Fruit fly (Drosophila melanogaster) whole organism, embryonic: ENCODE results near the gene Sqor.
A peak's percentile ranks its signal among the peaks of the same experiment; 100 is the strongest.

Experiments used
- BEAF-32 ChIP-seq: fragments of 200-800 bp; sonication (Bioruptor generic); optimal IDR thresholded peaks from 3 replicates; lab custom pipeline; 2017; ENCODE audit warnings: missing biosample characterization, missing genetic modification characterization, mild to moderate bottlenecking, moderate library complexity, missing genetic modification reagents
- Bgb ChIP-seq: fragments of 200-800 bp; sonication (Bioruptor generic); IDR thresholded peaks from 2 replicates; pipeline ENCODE4 v1.3.6; 2022; ENCODE audit warnings: missing biosample characterization, missing genetic modification characterization; ENCODE audit not compliant: partially characterized antibody
- CG10147 ChIP-seq: fragments of 200-800 bp; sonication (Bioruptor generic); optimal IDR thresholded peaks from 2 replicates; lab custom pipeline; 2019; ENCODE audit warnings: missing biosample characterization, mild to moderate bottlenecking, missing genetic modification characterization, moderate library complexity
- CG10267 ChIP-seq: fragments of 200-800 bp; sonication (Bioruptor generic); optimal IDR thresholded peaks from 2 replicates; lab custom pipeline; 2018; ENCODE audit warnings: missing biosample characterization, mild to moderate bottlenecking, missing genetic modification characterization, moderate library complexity
- CG11504 ChIP-seq: fragments of 200-800 bp; sonication (Bioruptor generic); optimal IDR thresholded peaks from 3 replicates; lab custom pipeline; 2019; ENCODE audit warnings: missing biosample characterization, mild to moderate bottlenecking, missing genetic modification characterization, moderate library complexity
- CG12659 ChIP-seq: fragments of 200-800 bp; sonication (Bioruptor generic); optimal IDR thresholded peaks from 3 replicates; lab custom pipeline; 2017; ENCODE audit warnings: mild to moderate bottlenecking, missing biosample characterization, missing genetic modification reagents, missing genetic modification characterization
- CG13894 ChIP-seq: fragments of 200-800 bp; sonication (Bioruptor generic); optimal IDR thresholded peaks from 3 replicates; lab custom pipeline; 2018; ENCODE audit warnings: missing biosample characterization, mild to moderate bottlenecking, missing genetic modification characterization, moderate library complexity
- CG15514 ChIP-seq: fragments of 200-800 bp; sonication (Bioruptor generic); optimal IDR thresholded peaks from 3 replicates; lab custom pipeline; 2017; ENCODE audit warnings: missing biosample characterization, missing genetic modification characterization, mild to moderate bottlenecking, moderate library complexity, missing genetic modification reagents
- CG17802 ChIP-seq: fragments of 200-800 bp; sonication (Bioruptor generic); optimal IDR thresholded peaks from 2 replicates; lab custom pipeline; 2018; ENCODE audit warnings: missing biosample characterization, mild to moderate bottlenecking, missing genetic modification characterization, moderate library complexity
- CG1792 ChIP-seq: fragments of 200-800 bp; sonication (Bioruptor generic); optimal IDR thresholded peaks from 2 replicates; lab custom pipeline; 2016; ENCODE audit warnings: missing biosample characterization, missing genetic modification characterization
- CG18011 ChIP-seq: fragments of 200-800 bp; sonication (Bioruptor generic); optimal IDR thresholded peaks from 2 replicates; lab custom pipeline; 2017; ENCODE audit warnings: missing biosample characterization, missing genetic modification characterization, mild to moderate bottlenecking, moderate library complexity, missing genotype
- CG32767 ChIP-seq: fragments of 200-800 bp; sonication (Bioruptor generic); IDR thresholded peaks from 2 replicates; pipeline ENCODE4 v1.3.6; 2022; ENCODE audit warnings: missing biosample characterization, missing genetic modification characterization
- CG34422 ChIP-seq: fragments of 200-800 bp; sonication (Bioruptor generic); IDR thresholded peaks from 3 replicates; pipeline ENCODE4 v1.3.6; 2022; ENCODE audit warnings: missing biosample characterization, missing genetic modification characterization
- CG43689 ChIP-seq: fragments of 200-800 bp; sonication (Bioruptor generic); IDR thresholded peaks from 2 replicates; pipeline ENCODE4 v1.3.6; 2022; ENCODE audit warnings: missing biosample characterization, missing genetic modification characterization
- CG6791 ChIP-seq: fragments of 200-800 bp; sonication (Bioruptor generic); IDR thresholded peaks from 3 replicates; pipeline ENCODE4 v1.3.6; 2022; ENCODE audit warnings: missing biosample characterization, missing genetic modification characterization; ENCODE audit not compliant: partially characterized antibody
- CG7357 ChIP-seq: fragments of 200-800 bp; sonication (Bioruptor generic); IDR thresholded peaks from 3 replicates; pipeline ENCODE4 v1.3.6; 2022; ENCODE audit warnings: missing biosample characterization, missing genetic modification characterization
- CG7928 ChIP-seq: fragments of 200-800 bp; sonication (Bioruptor generic); optimal IDR thresholded peaks from 2 replicates; lab custom pipeline; 2017; ENCODE audit warnings: missing biosample characterization, mild to moderate bottlenecking, missing genetic modification characterization
- CG7987 ChIP-seq: fragments of 200-800 bp; sonication (Bioruptor generic); optimal IDR thresholded peaks from 2 replicates; lab custom pipeline; 2018; ENCODE audit warnings: missing biosample characterization, mild to moderate bottlenecking, missing genetic modification characterization, moderate library complexity
- CG8765 ChIP-seq: fragments of 200-800 bp; sonication (Bioruptor generic); IDR thresholded peaks from 2 replicates; pipeline ENCODE4 v1.3.6; 2022; ENCODE audit warnings: missing biosample characterization, missing genetic modification characterization
- Dll ChIP-seq: fragments of 200-800 bp; sonication (Bioruptor generic); IDR thresholded peaks from 4 replicates; pipeline ENCODE4 v1.3.6; 2022; ENCODE audit warnings: missing biosample characterization, missing genetic modification characterization; ENCODE audit not compliant: partially characterized antibody
- Doc3 ChIP-seq: fragments of 200-800 bp; sonication (Bioruptor generic); IDR thresholded peaks from 3 replicates; pipeline ENCODE4 v1.3.6; 2022; ENCODE audit warnings: missing biosample characterization, missing genetic modification characterization; ENCODE audit not compliant: partially characterized antibody
- Dref ChIP-seq: fragments of 200-800 bp; sonication (Bioruptor generic); IDR thresholded peaks from 2 replicates; pipeline ENCODE4 v1.3.6; 2022; ENCODE audit warnings: missing biosample characterization, missing genetic modification characterization
- Ets65A ChIP-seq: fragments of 200-800 bp; sonication (Bioruptor generic); peaks from one replicate; lab custom pipeline; 2016; ENCODE audit warnings: missing biosample characterization, missing genetic modification characterization
- Fer1 ChIP-seq: fragments of 200-800 bp; sonication (Bioruptor generic); optimal IDR thresholded peaks from 2 replicates; lab custom pipeline; 2017; ENCODE audit warnings: missing biosample characterization, mild to moderate bottlenecking, missing genetic modification characterization
- MBD-R2 ChIP-seq: fragments of 200-800 bp; sonication (Bioruptor generic); IDR thresholded peaks from 2 replicates; pipeline ENCODE4 v1.3.6; 2022; ENCODE audit warnings: missing biosample characterization, missing genetic modification characterization
- MESR4 ChIP-seq: fragments of 200-800 bp; sonication (Bioruptor generic); optimal IDR thresholded peaks from 2 replicates; lab custom pipeline; 2018; ENCODE audit warnings: missing biosample characterization, mild to moderate bottlenecking, missing genetic modification characterization, moderate library complexity
- Med ChIP-seq: fragments of 200-800 bp; sonication (Bioruptor generic); peaks from one replicate; lab custom pipeline; 2016; ENCODE audit warnings: missing biosample characterization, missing genetic modification characterization, mild to moderate bottlenecking, inconsistent platforms, moderate library complexity
- NC2α ChIP-seq: fragments of 200-800 bp; sonication (Bioruptor generic); optimal IDR thresholded peaks from 2 replicates; lab custom pipeline; 2016; ENCODE audit warnings: missing biosample characterization, missing genetic modification characterization
- NfI ChIP-seq: fragments of 200-800 bp; sonication (Bioruptor generic); optimal IDR thresholded peaks from 3 replicates; lab custom pipeline; 2018; ENCODE audit warnings: missing biosample characterization, mild to moderate bottlenecking, missing genetic modification characterization, moderate library complexity
- Side ChIP-seq: fragments of 200-800 bp; sonication (Bioruptor generic); optimal IDR thresholded peaks from 2 replicates; lab custom pipeline; 2016; ENCODE audit warnings: missing biosample characterization, missing genetic modification characterization
- amos ChIP-seq: fragments of 200-800 bp; sonication (Bioruptor generic); IDR thresholded peaks from 2 replicates; pipeline ENCODE4 v1.3.6; 2022; ENCODE audit warnings: missing biosample characterization, missing genetic modification characterization; ENCODE audit not compliant: partially characterized antibody
- ara ChIP-seq: fragments of 200-800 bp; sonication (Bioruptor generic); IDR thresholded peaks from 2 replicates; pipeline ENCODE4 v1.3.6; 2022; ENCODE audit warnings: missing biosample characterization, missing genetic modification characterization
- bab2 ChIP-seq: fragments of 200-800 bp; sonication (Bioruptor generic); optimal IDR thresholded peaks from 2 replicates; lab custom pipeline; 2016; ENCODE audit warnings: missing biosample characterization, missing genetic modification characterization
- bigmax ChIP-seq: fragments of 200-800 bp; sonication (Bioruptor generic); optimal IDR thresholded peaks from 2 replicates; lab custom pipeline; 2018; ENCODE audit warnings: missing biosample characterization, mild to moderate bottlenecking, missing genetic modification characterization
- exex ChIP-seq: fragments of 200-800 bp; sonication (Bioruptor generic); optimal IDR thresholded peaks from 4 replicates; lab custom pipeline; 2018; ENCODE audit warnings: missing biosample characterization, mild to moderate bottlenecking, missing genetic modification characterization, moderate library complexity
- gfzf ChIP-seq: fragments of 200-800 bp; sonication (Bioruptor generic); optimal IDR thresholded peaks from 2 replicates; lab custom pipeline; 2016; ENCODE audit warnings: missing biosample characterization, mild to moderate bottlenecking, missing genetic modification characterization, moderate library complexity
- hkb ChIP-seq, 2 experiments: fragments of 200-800 bp in 1 of 2; fragments of >200 bp in 1 of 2; sonication (Bioruptor generic) in 1 of 2; IDR thresholded peaks in 1 of 2; optimal IDR thresholded peaks in 1 of 2; 2 replicates each; pipeline versions ENCODE4 v1.3.6 to Lab custom; 2017 to 2022; ENCODE audit warnings: missing biosample characterization in 1 of 2, missing genetic modification characterization in 1 of 2
- hth ChIP-seq: fragments of >200 bp; optimal IDR thresholded peaks from 2 replicates; lab custom pipeline; 2017; ENCODE audit warnings: inconsistent platforms
- lbe ChIP-seq: fragments of 200-800 bp; sonication (Bioruptor generic); optimal IDR thresholded peaks from 2 replicates; lab custom pipeline; 2016; ENCODE audit warnings: missing biosample characterization, mild to moderate bottlenecking, missing genetic modification characterization
- lov ChIP-seq, 2 experiments: fragments of 200-800 bp in 1 of 2; fragments of >200 bp in 1 of 2; sonication (Bioruptor generic) in 1 of 2; IDR thresholded peaks in 1 of 2; optimal IDR thresholded peaks in 1 of 2; 2 replicates in 1 of 2; 3 replicates in 1 of 2; pipeline versions ENCODE4 v1.3.6 to Lab custom; 2017 to 2022; ENCODE audit warnings: missing biosample characterization in 1 of 2, missing genetic modification characterization in 1 of 2
- nom ChIP-seq: fragments of 200-800 bp; sonication (Bioruptor generic); optimal IDR thresholded peaks from 2 replicates; lab custom pipeline; 2017; ENCODE audit warnings: missing biosample characterization, missing genetic modification characterization, mild to moderate bottlenecking, moderate library complexity, missing genetic modification reagents
- odd ChIP-seq: fragments of 200-800 bp; sonication (Bioruptor generic); optimal IDR thresholded peaks from 2 replicates; lab custom pipeline; 2017; ENCODE audit warnings: missing biosample characterization, mild to moderate bottlenecking, missing genetic modification characterization
- phol ChIP-seq: fragments of 200-800 bp; sonication (Bioruptor generic); optimal IDR thresholded peaks from 3 replicates; lab custom pipeline; 2018; ENCODE audit warnings: missing biosample characterization, mild to moderate bottlenecking, missing genetic modification characterization, moderate library complexity
- sens ChIP-seq: fragments of 200-800 bp; sonication (Bioruptor generic); peaks from one replicate; lab custom pipeline; 2016; ENCODE audit warnings: missing biosample characterization, missing genetic modification characterization
- sug ChIP-seq: fragments of 200-800 bp; optimal IDR thresholded peaks from 2 replicates; lab custom pipeline; 2019; ENCODE audit warnings: missing biosample characterization, mild to moderate bottlenecking, missing genetic modification characterization, moderate library complexity
- tin ChIP-seq: fragments of 200-800 bp; sonication (Bioruptor generic); optimal IDR thresholded peaks from 3 replicates; lab custom pipeline; 2016; ENCODE audit warnings: missing biosample characterization, missing genetic modification characterization

Gene Sqor

dm6 chr3L:4283428-4284089 is 43.6 kb downstream of the Sqor start, which contains the start of the genes srw and CG1316 (continued):
- TF ChIP-seq CG43689 (GFP tag; lab: Robert Waterston, UW) (no peak), CG10147 (no peak), CG12659 (peak; percentile 0), CG13894 (tag; lab: Kevin White, UChicago) (no peak), BEAF-32 (peak; percentile 49), MBD-R2 (GFP tag; lab: Robert Waterston, UW) (peak; percentile 75), Ets65A (GFP tag; lab: Kevin White, UChicago) (peak; percentile 58), Dll (GFP tag; lab: Robert Waterston, UW) (0 out of 4 replicates have a peak, but pooled peaks have one; percentile 14), MESR4 (GFP tag; lab: Kevin White, UChicago) (peak; percentile 95), Bgb (GFP tag; lab: Robert Waterston, UW) (peak; percentile 52), lbe (GFP tag; lab: Kevin White, UChicago) (no peak), CG6791 (GFP tag; lab: Robert Waterston, UW) (peak; percentile 8; the same call in 1 of the 3 replicates), CG34422 (GFP tag; lab: Robert Waterston, UW) (peak; percentile 57; the same call in 1 of the 3 replicates), CG11504 (tag; lab: Kevin White, UChicago) (no peak), NC2α (no peak), CG7987 (GFP tag; lab: Kevin White, UChicago) (no peak), CG7357 (GFP tag; lab: Robert Waterston, UW) (no peak), amos (peak; percentile 50; the same call in 1 of the 2 replicates), gfzf (GFP tag; lab: Kevin White, UChicago) (peak; percentile 12), tin (GFP tag; lab: Kevin White, UChicago) (no peak), Doc3 (0 out of 3 replicates have a peak, but pooled peaks have one; percentile 16), Fer1 (GFP tag; lab: Kevin White, UChicago) (peak; percentile 17), odd (no peak), CG32767 (GFP tag; lab: Robert Waterston, UW) (peak; percentile 99), sug (tag; lab: Kevin White, UChicago) (peak; percentile 23), phol (tag; lab: Kevin White, UChicago) (peak; percentile 15), nom (GFP tag; lab: Kevin White, UChicago) (peak; percentile 4), lov (optimal IDR thresholded peaks at IDR 0.05; lab: Kevin White, UChicago) (no peak), lov (GFP tag; IDR thresholded peaks at IDR 0.05; lab: Robert Waterston, UW) (no peak), bigmax (GFP tag; lab: Kevin White, UChicago) (peak; percentile 43), CG7928 (GFP tag; lab: Kevin White, UChicago) (peak; percentile 29), hkb (optimal IDR thresholded peaks at IDR 0.05; lab: Kevin White, UChicago) (no peak), hkb (GFP tag; IDR thresholded peaks at IDR 0.05; lab: Robert Waterston, UW) (no peak), CG1792 (GFP tag; lab: Kevin White, UChicago) (no peak), CG15514 (GFP tag; lab: Kevin White, UChicago) (peak; percentile 99), CG8765 (no peak), hth (lab: Kevin White, UChicago) (no peak), Dref (GFP tag; lab: Robert Waterston, UW) (peak; percentile 74), bab2 (no peak), ara (GFP tag; lab: Robert Waterston, UW) (no peak), NfI (no peak), Med (GFP tag; lab: Kevin White, UChicago) (peak; percentile 81), CG10267 (tag; lab: Kevin White, UChicago) (peak; percentile 37), CG18011 (GFP tag; lab: Kevin White, UChicago) (no peak), sens (GFP tag; lab: Kevin White, UChicago) (peak; percentile 26), Side (GFP tag; lab: Kevin White, UChicago) (no peak), exex (tag; lab: Kevin White, UChicago) (no peak), CG17802 (tag; lab: Kevin White, UChicago) (no peak)
- TF ChIP-seq, all 482 proteins: peak for 57
